Worm (Caenorhabditis elegans) whole organism, L1 larva: ENCODE measurements around the gene F41E6.17.

Experiments used
- ceh-90 ChIP-seq: sonication (generic microtip); optimal IDR thresholded peaks from 2 replicates; lab custom pipeline; 2016; ENCODE audit warnings: missing genetic modification characterization, missing compliant biosample characterization
- dpl-1 ChIP-seq, 3 experiments: fragments of 150-350 bp in 2 of 3; sonication (generic microtip) in 1 of 3; optimal IDR thresholded peaks; 2 replicates each; lab custom pipeline; 2014 to 2017; ENCODE audit warnings: missing biosample characterization in 3 of 3, missing genetic modification characterization in 3 of 3, missing genetic modification reagents in 3 of 3
- jun-1 ChIP-seq: fragments of 150-350 bp; optimal IDR thresholded peaks from 2 replicates; lab custom pipeline; 2014; ENCODE audit warnings: missing biosample characterization, missing genetic modification reagents, missing genetic modification characterization
- lsy-2 ChIP-seq, 2 experiments: fragments of 150-350 bp; optimal IDR thresholded peaks; 2 replicates each; lab custom pipeline; 2014; ENCODE audit warnings: missing biosample characterization in 2 of 2, missing genetic modification characterization in 2 of 2
- nhr-28 ChIP-seq: fragments of 150-350 bp; optimal IDR thresholded peaks from 2 replicates; lab custom pipeline; 2014; ENCODE audit warnings: missing biosample characterization, missing genetic modification characterization
- nhr-76 ChIP-seq: sonication (generic microtip); optimal IDR thresholded peaks from 2 replicates; lab custom pipeline; 2017; ENCODE audit warnings: missing biosample characterization, missing genetic modification characterization
- ztf-11 ChIP-seq, 2 experiments: sonication (generic microtip); optimal IDR thresholded peaks; 2 replicates each; lab custom pipeline; 2016 to 2017; ENCODE audit warnings: missing genetic modification characterization in 2 of 2, missing biosample characterization in 1 of 2, missing compliant biosample characterization in 1 of 2

DNA sequence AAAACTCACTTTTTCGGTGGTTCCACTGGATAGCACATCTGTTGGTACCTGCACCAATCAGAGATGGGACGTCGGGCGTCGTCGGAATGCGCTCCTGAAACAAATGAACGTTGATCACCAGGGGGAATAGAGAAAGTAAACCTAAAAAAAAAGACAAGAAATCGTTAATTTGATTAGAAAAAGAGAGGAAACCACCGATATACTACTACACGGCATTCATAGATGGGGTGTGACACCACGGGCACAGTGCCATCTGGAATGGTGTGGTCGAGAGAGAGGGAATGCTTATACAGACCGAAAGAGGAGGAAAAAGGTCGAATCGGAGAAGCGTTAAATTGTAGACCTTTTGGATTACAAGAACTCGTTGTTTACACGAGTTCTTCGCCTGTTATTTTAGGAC is 35.8 kb upstream of the F41E6.17 start, which contains the start of gene C10B5.3:
- no peak for TF ChIP-seq lsy-2 (tag; optimal IDR thresholded peaks at IDR 0.05; lab: Kevin White, UChicago)
- no peak for TF ChIP-seq dpl-1 (GFP tag; optimal IDR thresholded peaks at IDR 0.05; lab: Kevin White, UChicago)
- no peak for TF ChIP-seq jun-1 (tag; lab: Kevin White, UChicago)
- TF ChIP-seq nhr-28 (tag; lab: Kevin White, UChicago): no peak
- no peak for TF ChIP-seq ztf-11 (tag; optimal IDR thresholded peaks at IDR 0.05; lab: Kevin White, UChicago)
- no peak for TF ChIP-seq nhr-76
- no peak for TF ChIP-seq ceh-90 (tag; lab: Kevin White, UChicago)
